Fruit fly (Drosophila melanogaster): ENCODE measurements around the gene kmg.

Gene kmg

DNA sequence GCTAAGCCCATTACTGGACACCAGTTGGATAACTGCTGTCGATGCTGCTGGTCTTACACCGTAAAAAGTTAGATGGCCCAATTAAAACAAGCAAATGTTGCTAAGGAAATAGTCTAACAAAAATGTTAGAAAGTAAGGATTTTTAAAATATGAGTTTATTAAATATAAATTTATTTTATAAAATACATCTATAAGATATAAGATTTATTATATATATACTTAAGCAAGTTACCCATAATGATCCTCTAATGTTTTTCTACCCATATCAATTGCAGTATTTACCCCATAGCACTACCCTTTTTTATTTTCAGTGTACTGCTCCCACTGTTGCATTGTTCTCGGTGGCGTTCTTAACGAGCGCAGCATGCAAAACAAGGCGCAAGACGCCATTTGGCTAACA is 14.1 kb upstream of the kmg start (continued):
- TF ChIP-seq esn (GFP tag; optimal IDR thresholded peaks at IDR 0.05) (peak; percentile 42), CG6854 (GFP tag; optimal IDR thresholded peaks at IDR 0.05) (no peak), CG7368 (GFP tag; optimal IDR thresholded peaks at IDR 0.05) (peak; percentile 35), CG10669 (GFP tag; optimal IDR thresholded peaks at IDR 0.05) (peak; percentile 69), CG6792 (GFP tag; optimal IDR thresholded peaks at IDR 0.05) (no peak), CG6808 (GFP tag; optimal IDR thresholded peaks at IDR 0.05) (peak; percentile 70), CG8119 (GFP tag; IDR thresholded peaks at IDR 0.05) (peak; percentile 40; the same call in 1 of the 3 replicates), CG10631 (GFP tag; optimal IDR thresholded peaks at IDR 0.05) (peak; percentile 78), dsx (GFP tag; optimal IDR thresholded peaks at IDR 0.05; ENCODE audit: poor library complexity, severe bottlenecking) (peak; percentile 80), fd85E (GFP tag; optimal IDR thresholded peaks at IDR 0.05) (no peak), Sox102F (GFP tag; optimal IDR thresholded peaks at IDR 0.05) (peak; percentile 7), ss (GFP tag; optimal IDR thresholded peaks at IDR 0.05) (peak; percentile 44 to 71), svp (GFP tag) (peak; percentile 57), Eip78C (GFP tag) (peak; percentile 48), CG11902 (GFP tag; optimal IDR thresholded peaks at IDR 0.05) (peak; percentile 4), CG16779 (tag; optimal IDR thresholded peaks at IDR 0.05) (peak; percentile 16), vri (GFP tag; optimal IDR thresholded peaks at IDR 0.05) (no peak), fd59A (GFP tag; optimal IDR thresholded peaks at IDR 0.05) (peak; percentile 56)

DNA sequence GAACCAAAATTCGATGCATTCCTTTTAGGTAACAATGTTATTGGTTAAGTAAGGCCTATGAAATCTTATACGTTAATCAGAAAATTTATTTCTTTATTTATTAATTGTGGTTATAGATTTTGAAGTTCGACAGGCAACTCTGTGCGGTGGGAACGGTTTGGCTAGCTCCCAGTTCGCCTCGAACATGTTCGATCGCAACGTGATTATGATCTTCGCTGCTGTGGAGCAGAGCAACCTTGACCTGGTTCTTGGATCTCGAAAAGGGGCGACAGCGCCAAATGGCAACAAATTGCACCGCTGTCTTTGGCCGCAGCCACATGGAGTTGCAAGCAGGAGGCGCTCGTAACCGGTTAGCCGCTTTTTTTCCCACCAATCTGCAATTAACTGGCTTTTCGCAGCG is 6.0 kb upstream of the kmg start:
- TF ChIP-seq ss (GFP tag; optimal IDR thresholded peaks at IDR 0.05) (peak in 1 of 2 experiments; percentile 59), CG8319 (GFP tag; optimal IDR thresholded peaks at IDR 0.05) (no peak), Eip75B (GFP tag; optimal IDR thresholded peaks at IDR 0.05) (peak; percentile 42), CG6792 (GFP tag; optimal IDR thresholded peaks at IDR 0.05) (no peak), Lpt (GFP tag; optimal IDR thresholded peaks at IDR 0.05) (no peak)

DNA sequence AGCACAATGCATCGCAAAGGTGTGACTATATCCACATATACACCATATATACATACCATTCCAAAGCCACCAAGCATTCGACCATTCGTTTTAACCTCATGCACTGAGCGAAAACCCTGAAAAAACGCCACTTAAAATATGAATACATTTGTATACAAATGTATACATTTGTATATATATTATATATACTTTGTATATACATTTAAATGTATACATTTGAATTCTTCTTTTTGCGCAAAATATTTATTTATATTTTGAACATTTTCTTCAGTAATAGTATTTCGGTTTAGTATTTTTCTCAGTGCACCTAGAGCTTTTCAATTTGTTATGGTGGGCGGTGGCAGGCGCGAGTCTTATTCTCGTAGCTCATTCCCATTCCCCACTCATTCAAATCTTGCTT is 4.0 kb upstream of the kmg start:
- TF ChIP-seq Sox15 (GFP tag; optimal IDR thresholded peaks at IDR 0.05) (no peak), OdsH (GFP tag; optimal IDR thresholded peaks at IDR 0.05) (peak; percentile 18), dsx (GFP tag; optimal IDR thresholded peaks at IDR 0.05; ENCODE audit: poor library complexity, severe bottlenecking) (no peak), Sox102F (GFP tag; optimal IDR thresholded peaks at IDR 0.05) (no peak), svp (GFP tag) (peak; percentile 66), fd59A (GFP tag; optimal IDR thresholded peaks at IDR 0.05) (no peak), achi (GFP tag; optimal IDR thresholded peaks at IDR 0.05) (peak; percentile 21), CG8319 (GFP tag; optimal IDR thresholded peaks at IDR 0.05) (no peak), Blimp-1 (GFP tag; optimal IDR thresholded peaks at IDR 0.05) (no peak), CG9139 (GFP tag; optimal IDR thresholded peaks at IDR 0.05) (no peak), CG8119 (GFP tag; IDR thresholded peaks at IDR 0.05) (peak; percentile 35; the same call in 1 of the 3 replicates), Smox (GFP tag; optimal IDR thresholded peaks at IDR 0.05) (no peak), CG8632 (GFP tag; optimal IDR thresholded peaks at IDR 0.05) (no peak), Eip78C (GFP tag) (peak; percentile 49), CG32006 (GFP tag; optimal IDR thresholded peaks at IDR 0.05) (no peak), fkh (GFP tag; optimal IDR thresholded peaks at IDR 0.05) (no peak), topi (GFP tag; optimal IDR thresholded peaks at IDR 0.05) (no peak), CG11294 (GFP tag; IDR thresholded peaks at IDR 0.05) (peak; percentile 21; the same call in 1 of the 2 replicates), Gug (GFP tag; IDR thresholded peaks at IDR 0.05) (no peak), CG7368 (GFP tag; optimal IDR thresholded peaks at IDR 0.05) (no peak), Lpt (GFP tag; optimal IDR thresholded peaks at IDR 0.05) (no peak), acj6 (GFP tag; optimal IDR thresholded peaks at IDR 0.05) (no peak), dac (GFP tag; optimal IDR thresholded peaks at IDR 0.05) (no peak), CG16779 (tag; optimal IDR thresholded peaks at IDR 0.05) (no peak), Hr39 (GFP tag; optimal IDR thresholded peaks at IDR 0.05) (no peak), CG10669 (GFP tag; optimal IDR thresholded peaks at IDR 0.05) (no peak), Sox14 (GFP tag; optimal IDR thresholded peaks at IDR 0.05) (no peak), Hr4 (GFP tag; optimal IDR thresholded peaks at IDR 0.05) (no peak), pdm3 (GFP tag; optimal IDR thresholded peaks at IDR 0.05) (no peak), net (GFP tag; optimal IDR thresholded peaks at IDR 0.05) (no peak), Met (GFP tag; optimal IDR thresholded peaks at IDR 0.05) (no peak), CG6854 (GFP tag; optimal IDR thresholded peaks at IDR 0.05) (no peak), CG11762 (GFP tag; optimal IDR thresholded peaks at IDR 0.05; ENCODE audit: insufficient read depth) (no peak), CG10631 (GFP tag; optimal IDR thresholded peaks at IDR 0.05) (peak; percentile 12), CG11902 (GFP tag; optimal IDR thresholded peaks at IDR 0.05) (no peak), ss (GFP tag; optimal IDR thresholded peaks at IDR 0.05) (no peak), CG6792 (GFP tag; optimal IDR thresholded peaks at IDR 0.05) (no peak), cyc (GFP tag; optimal IDR thresholded peaks at IDR 0.05) (no peak), CG4318 (GFP tag; optimal IDR thresholded peaks at IDR 0.05) (no peak), Ets21C (GFP tag; optimal IDR thresholded peaks at IDR 0.05) (no peak), CG15336 (GFP tag; IDR thresholded peaks at IDR 0.05) (no peak)

All from whole organism, prepupa.